Worm (Caenorhabditis elegans) whole organism, late embryonic: Measurements from ENCODE around the gene Y43F8B.23.

Source experiments
- ceh-14 ChIP-seq: sonication (generic microtip); optimal IDR thresholded peaks from 2 replicates; lab custom pipeline; 2016; ENCODE audit warnings: missing genotype, missing genetic modification characterization, missing compliant biosample characterization
- ceh-34 ChIP-seq: sonication (generic microtip); optimal IDR thresholded peaks from 2 replicates; lab custom pipeline; 2016; ENCODE audit warnings: mild to moderate bottlenecking, missing genetic modification characterization, missing compliant biosample characterization
- dve-1 ChIP-seq: sonication (generic microtip); optimal IDR thresholded peaks from 2 replicates; lab custom pipeline; 2017; ENCODE audit warnings: antibody characterized with exemption, mild to moderate bottlenecking, missing genetic modification characterization, missing compliant biosample characterization
- hlh-30 ChIP-seq: sonication (generic microtip); optimal IDR thresholded peaks from 2 replicates; lab custom pipeline; 2017; ENCODE audit warnings: antibody characterized with exemption, missing genetic modification characterization, missing compliant biosample characterization; ENCODE audit not compliant: insufficient read depth
- mec-3 ChIP-seq: sonication (generic microtip); optimal IDR thresholded peaks from 2 replicates; lab custom pipeline; 2016; ENCODE audit warnings: borderline replicate concordance, missing genetic modification characterization, missing compliant biosample characterization
- nhr-11 ChIP-seq: fragments of 150-350 bp; optimal IDR thresholded peaks from 2 replicates; lab custom pipeline; 2014; ENCODE audit warnings: missing biosample characterization, missing genetic modification characterization
- pag-3 ChIP-seq: sonication (generic microtip); optimal IDR thresholded peaks from 2 replicates; lab custom pipeline; 2016; ENCODE audit warnings: missing compliant biosample characterization, missing genetic modification characterization, borderline replicate concordance
- pqm-1 ChIP-seq: sonication (generic microtip); optimal IDR thresholded peaks from 2 replicates; lab custom pipeline; 2016; ENCODE audit warnings: missing genetic modification characterization, missing compliant biosample characterization
- sox-2 ChIP-seq: fragments of 200-800 bp; sonication (Bioruptor generic); IDR thresholded peaks from 2 replicates; pipeline ENCODE4 v1.3.6; 2022; ENCODE audit warnings: missing genetic modification reagents, missing genetic modification characterization, missing compliant biosample characterization
- sox-4 ChIP-seq: sonication (generic microtip); optimal IDR thresholded peaks from 2 replicates; lab custom pipeline; 2017; ENCODE audit warnings: mild to moderate bottlenecking, missing genetic modification characterization, inconsistent platforms, missing compliant biosample characterization

DNA sequence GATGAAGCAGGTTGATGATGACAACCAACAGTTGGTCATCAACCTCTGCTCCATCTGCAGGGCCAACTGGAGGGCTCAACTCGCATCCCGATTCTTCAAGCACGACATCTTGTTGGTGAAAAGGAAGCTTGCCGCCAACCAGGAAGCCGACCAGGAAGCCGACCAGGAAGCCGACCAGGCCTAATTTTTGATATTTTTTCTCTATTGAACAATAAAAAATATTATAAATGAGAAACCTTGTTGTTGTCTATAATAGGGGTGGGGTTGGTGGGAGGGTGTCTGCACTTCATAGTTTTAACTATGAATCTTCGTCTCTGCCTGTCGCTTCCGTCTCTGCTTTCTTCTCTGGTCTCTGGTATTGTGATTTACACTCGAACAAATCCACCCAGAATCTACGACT is 18.2 kb upstream of the Y43F8B.23 start, which contains the start of gene Y43F8B.18:
- TF ChIP-seq pag-3 (no peak), sox-2 (GFP tag; lab: Robert Waterston, UW) (no peak), ceh-14 (tag; lab: Kevin White, UChicago) (no peak), nhr-11 (no peak), hlh-30 (no peak), ceh-34 (tag; lab: Kevin White, UChicago) (no peak), pqm-1 (tag; lab: Kevin White, UChicago) (no peak), mec-3 (tag; lab: Kevin White, UChicago) (no peak), sox-4 (tag; lab: Kevin White, UChicago) (no peak), dve-1 (tag; lab: Kevin White, UChicago) (no peak)
